Worm (Caenorhabditis elegans) whole organism, midembryonic: ENCODE results near the gene F14H8.8.

ENCODE experiments used
- T22C8.4 ChIP-seq: fragments of 200-800 bp; sonication (Bioruptor generic); IDR thresholded peaks from 2 replicates; pipeline ENCODE4 v1.3.6; 2022; ENCODE audit warnings: missing genetic modification characterization, missing compliant biosample characterization
- cog-1 ChIP-seq: sonication (generic microtip); optimal IDR thresholded peaks from 2 replicates; lab custom pipeline; 2016; ENCODE audit warnings: missing genetic modification characterization, missing compliant biosample characterization
- flt-1 ChIP-seq: fragments of 200-800 bp; sonication (Bioruptor generic); IDR thresholded peaks from 2 replicates; pipeline ENCODE4 v1.3.6; 2022; ENCODE audit warnings: missing genetic modification characterization, missing compliant biosample characterization
- klf-2 ChIP-seq: fragments of 200-800 bp; sonication (Bioruptor generic); conservative IDR thresholded peaks from 2 replicates; pipeline ENCODE4 v1.3.6; 2022; ENCODE audit warnings: missing genetic modification reagents, missing genetic modification characterization, missing compliant biosample characterization
- med-1 ChIP-seq: sonication (generic microtip); optimal IDR thresholded peaks from 2 replicates; lab custom pipeline; 2017; ENCODE audit warnings: missing genetic modification characterization, mild to moderate bottlenecking, missing compliant biosample characterization, antibody characterized with exemption, missing genetic modification reagents; ENCODE audit not compliant: insufficient read depth
- ref-1 ChIP-seq: fragments of 200-800 bp; sonication (Bioruptor generic); conservative IDR thresholded peaks from 2 replicates; pipeline ENCODE4 v1.3.6; 2022; ENCODE audit warnings: missing genetic modification reagents, missing genetic modification characterization, missing compliant biosample characterization
- tab-1 ChIP-seq: fragments of 200-800 bp; sonication (Bioruptor generic); IDR thresholded peaks from 2 replicates; pipeline ENCODE4 v1.3.6; 2022; ENCODE audit warnings: missing genetic modification characterization, missing compliant biosample characterization
- ztf-23 ChIP-seq: fragments of 200-800 bp; sonication (Bioruptor generic); IDR thresholded peaks from 2 replicates; pipeline ENCODE4 v1.3.6; 2022; ENCODE audit warnings: missing genetic modification reagents, missing genetic modification characterization, missing compliant biosample characterization
- ztf-29 ChIP-seq: fragments of 200-800 bp; sonication (Bioruptor generic); IDR thresholded peaks from 2 replicates; pipeline ENCODE4 v1.3.6; 2022; ENCODE audit warnings: missing genetic modification reagents, missing genetic modification characterization, missing compliant biosample characterization

Gene F14H8.8

ce11 chrV:15028896-15029519 is at the start of gene F14H8.8:
TSS of gene F14H8.8 (plus strand) at chrV:15029469.
- TF ChIP-seq ztf-23 (GFP tag; lab: Robert Waterston, UW) (no peak), ztf-29 (GFP tag; lab: Robert Waterston, UW) (no peak)

ce11 chrV:14979937-14980336 is 49.3 kb upstream of the F14H8.8 start, which contains the start of gene xbx-1:
TSS of gene xbx-1 (plus strand) at chrV:14980237.
- TF ChIP-seq klf-2 = no peak
- TF ChIP-seq ref-1 (GFP tag; lab: Robert Waterston, UW) = no peak
- TF ChIP-seq tab-1 (GFP tag; lab: Robert Waterston, UW) = no peak
- TF ChIP-seq T22C8.4 (GFP tag; lab: Robert Waterston, UW) = no peak
- no peak for TF ChIP-seq cog-1 (tag; lab: Kevin White, UChicago)
- TF ChIP-seq flt-1 (GFP tag; lab: Robert Waterston, UW) = no peak
- TF ChIP-seq ztf-23 (GFP tag; lab: Robert Waterston, UW) = no peak
- no peak for TF ChIP-seq ztf-29 (GFP tag; lab: Robert Waterston, UW)
- no peak for TF ChIP-seq med-1 (GFP tag; lab: Kevin White, UChicago)

ce11 chrV:14984593-14984992 is 44.7 kb upstream of the F14H8.8 start, which contains the start of gene F02D8.4:
TSS of gene F02D8.4 (plus strand) at chrV:14984893.
- TF ChIP-seq med-1 (GFP tag; lab: Kevin White, UChicago) (no peak), T22C8.4 (GFP tag; lab: Robert Waterston, UW) (no peak), ztf-23 (GFP tag; lab: Robert Waterston, UW) (no peak), tab-1 (GFP tag; lab: Robert Waterston, UW) (no peak), ztf-29 (GFP tag; lab: Robert Waterston, UW) (no peak), klf-2 (no peak), ref-1 (GFP tag; lab: Robert Waterston, UW) (no peak), cog-1 (tag; lab: Kevin White, UChicago) (no peak)

ce11 chrV:14990843-14991242 is 38.4 kb upstream of the F14H8.8 start, which contains the start of the genes cdt-2 and T01C3.2:
TSS of gene cdt-2 (minus strand) at chrV:14991126.
TSS of gene T01C3.2 (plus strand) at chrV:14991168.
- TF ChIP-seq cog-1 (tag; lab: Kevin White, UChicago) (no peak), ztf-29 (GFP tag; lab: Robert Waterston, UW) (no peak), T22C8.4 (GFP tag; lab: Robert Waterston, UW) (no peak), klf-2 (no peak), flt-1 (GFP tag; lab: Robert Waterston, UW) (no peak), ztf-23 (GFP tag; lab: Robert Waterston, UW) (no peak), med-1 (GFP tag; lab: Kevin White, UChicago) (no peak), ref-1 (GFP tag; lab: Robert Waterston, UW) (no peak), tab-1 (GFP tag; lab: Robert Waterston, UW) (no peak)

ce11 chrV:14991489-14991888 is 37.8 kb upstream of the F14H8.8 start:
- no peak for TF ChIP-seq flt-1 (GFP tag; lab: Robert Waterston, UW)
- TF ChIP-seq ztf-29 (GFP tag; lab: Robert Waterston, UW) = no peak
- TF ChIP-seq ztf-23 (GFP tag; lab: Robert Waterston, UW) = no peak
- no peak for TF ChIP-seq tab-1 (GFP tag; lab: Robert Waterston, UW)
- no peak for TF ChIP-seq med-1 (GFP tag; lab: Kevin White, UChicago)
- no peak for TF ChIP-seq ref-1 (GFP tag; lab: Robert Waterston, UW)
- TF ChIP-seq klf-2 = no peak
- TF ChIP-seq T22C8.4 (GFP tag; lab: Robert Waterston, UW) = no peak
- no peak for TF ChIP-seq cog-1 (tag; lab: Kevin White, UChicago)

ce11 chrV:14992627-14993117 is 36.6 kb upstream of the F14H8.8 start, which contains the start of gene T01C3.3:
TSS of gene T01C3.3 (minus strand) at chrV:14992677.
- no peak for TF ChIP-seq klf-2
- no peak for TF ChIP-seq ztf-23 (GFP tag; lab: Robert Waterston, UW)
- no peak for TF ChIP-seq cog-1 (tag; lab: Kevin White, UChicago)
- TF ChIP-seq ref-1 (GFP tag; lab: Robert Waterston, UW) = no peak
- TF ChIP-seq flt-1 (GFP tag; lab: Robert Waterston, UW) = no peak
- no peak for TF ChIP-seq T22C8.4 (GFP tag; lab: Robert Waterston, UW)
- no peak for TF ChIP-seq tab-1 (GFP tag; lab: Robert Waterston, UW)
- no peak for TF ChIP-seq med-1 (GFP tag; lab: Kevin White, UChicago)
- TF ChIP-seq ztf-29 (GFP tag; lab: Robert Waterston, UW) = no peak

ce11 chrV:14993620-14994019 is 35.6 kb upstream of the F14H8.8 start, which contains the start of gene fil-1:
TSS of gene fil-1 (plus strand) at chrV:14993838.
- no peak for TF ChIP-seq cog-1 (tag; lab: Kevin White, UChicago)
- no peak for TF ChIP-seq flt-1 (GFP tag; lab: Robert Waterston, UW)
- no peak for TF ChIP-seq ztf-23 (GFP tag; lab: Robert Waterston, UW)
- TF ChIP-seq ztf-29 (GFP tag; lab: Robert Waterston, UW) = no peak
- TF ChIP-seq med-1 (GFP tag; lab: Kevin White, UChicago) = no peak
- no peak for TF ChIP-seq T22C8.4 (GFP tag; lab: Robert Waterston, UW)
- no peak for TF ChIP-seq ref-1 (GFP tag; lab: Robert Waterston, UW)
- TF ChIP-seq klf-2 = no peak
- TF ChIP-seq tab-1 (GFP tag; lab: Robert Waterston, UW) = no peak

ce11 chrV:14996236-14996635 is 33.0 kb upstream of the F14H8.8 start, which contains the start of gene irld-14:
TSS of gene irld-14 (plus strand) at chrV:14996536.
- TF ChIP-seq med-1 (GFP tag; lab: Kevin White, UChicago) = no peak
- no peak for TF ChIP-seq ztf-23 (GFP tag; lab: Robert Waterston, UW)
- TF ChIP-seq klf-2 = no peak
- TF ChIP-seq ref-1 (GFP tag; lab: Robert Waterston, UW) = no peak
- no peak for TF ChIP-seq tab-1 (GFP tag; lab: Robert Waterston, UW)
- no peak for TF ChIP-seq flt-1 (GFP tag; lab: Robert Waterston, UW)
- TF ChIP-seq cog-1 (tag; lab: Kevin White, UChicago) = no peak
- no peak for TF ChIP-seq ztf-29 (GFP tag; lab: Robert Waterston, UW)
- TF ChIP-seq T22C8.4 (GFP tag; lab: Robert Waterston, UW) = no peak
